Fruit fly (Drosophila melanogaster) S2 (cell line): ENCODE measurements around the gene hh.

Experiments used
- CG8478 ChIP-seq: fragments of >200 bp; optimal IDR thresholded peaks from 2 replicates; lab custom pipeline; 2018
- CTCF ChIP-seq, 2 experiments: fragments of >200 bp; optimal IDR thresholded peaks; 2 replicates each; lab custom pipeline; 2018

dm6 chr3R:23178052-23178591, 36.4 kb upstream of the hh start:
- TF ChIP-seq CTCF (optimal IDR thresholded peaks at IDR 0.05; lab: Kevin White, UChicago) (no peak), CG8478 (no peak)
